Fruit fly (Drosophila melanogaster) whole organism, embryonic: ENCODE measurements around the gene Hat1.

Experiments
- Asciz ChIP-seq: fragments of 200-800 bp; sonication (Bioruptor generic); optimal IDR thresholded peaks from 2 replicates; lab custom pipeline; 2017; ENCODE audit warnings: missing biosample characterization, mild to moderate bottlenecking, missing genetic modification characterization, missing genetic modification reagents
- Atf6 ChIP-seq: fragments of 200-800 bp; sonication (Bioruptor generic); IDR thresholded peaks from 2 replicates; pipeline ENCODE4 v1.3.6; 2022; ENCODE audit warnings: missing biosample characterization, missing genetic modification characterization
- CG10565 ChIP-seq: fragments of 200-800 bp; sonication (Bioruptor generic); optimal IDR thresholded peaks from 3 replicates; lab custom pipeline; 2016; ENCODE audit warnings: missing biosample characterization, mild to moderate bottlenecking, missing genetic modification characterization
- CG11247 ChIP-seq: fragments of 200-800 bp; sonication (Bioruptor generic); IDR thresholded peaks from 2 replicates; pipeline ENCODE4 v1.3.6; 2022; ENCODE audit warnings: missing biosample characterization, missing genetic modification characterization
- CG11398 ChIP-seq: fragments of 200-800 bp; sonication (Bioruptor generic); optimal IDR thresholded peaks from 2 replicates; lab custom pipeline; 2016; ENCODE audit warnings: missing biosample characterization, missing genetic modification characterization
- CG11456 ChIP-seq: fragments of 200-800 bp; sonication (Bioruptor generic); IDR thresholded peaks from 3 replicates; pipeline ENCODE4 v1.3.6; 2022; ENCODE audit warnings: missing biosample characterization, missing genetic modification characterization
- CG1233 ChIP-seq: fragments of 200-800 bp; sonication (Bioruptor generic); optimal IDR thresholded peaks from 4 replicates; lab custom pipeline; 2018; ENCODE audit warnings: missing biosample characterization, mild to moderate bottlenecking, missing genetic modification characterization
- CG13424 ChIP-seq: fragments of 200-800 bp; sonication (Bioruptor generic); optimal IDR thresholded peaks from 2 replicates; lab custom pipeline; 2019; ENCODE audit warnings: missing biosample characterization, mild to moderate bottlenecking, missing genetic modification characterization, moderate library complexity
- CG15011 ChIP-seq: fragments of 200-800 bp; sonication (Bioruptor generic); optimal IDR thresholded peaks from 3 replicates; lab custom pipeline; 2018; ENCODE audit warnings: missing biosample characterization, mild to moderate bottlenecking, missing genetic modification characterization
- CG15269 ChIP-seq: fragments of 200-800 bp; sonication (Bioruptor generic); optimal IDR thresholded peaks from 2 replicates; lab custom pipeline; 2018; ENCODE audit warnings: missing biosample characterization, mild to moderate bottlenecking, missing genetic modification characterization, moderate library complexity
- CG15479 ChIP-seq: fragments of 200-800 bp; sonication (Bioruptor generic); optimal IDR thresholded peaks from 3 replicates; lab custom pipeline; 2019; ENCODE audit warnings: missing biosample characterization, mild to moderate bottlenecking, missing genetic modification characterization, moderate library complexity
- CG15696 ChIP-seq: fragments of 200-800 bp; sonication (Bioruptor generic); optimal IDR thresholded peaks from 2 replicates; lab custom pipeline; 2019; ENCODE audit warnings: missing biosample characterization, mild to moderate bottlenecking, missing genetic modification characterization, moderate library complexity
- CG17361 ChIP-seq: fragments of 200-800 bp; sonication (Bioruptor generic); IDR thresholded peaks from 3 replicates; pipeline ENCODE4 v1.3.6; 2022; ENCODE audit warnings: missing biosample characterization, missing genetic modification characterization
- CG2116 ChIP-seq: fragments of 200-800 bp; sonication (Bioruptor generic); optimal IDR thresholded peaks from 3 replicates; lab custom pipeline; 2018; ENCODE audit warnings: missing biosample characterization, mild to moderate bottlenecking, missing genetic modification characterization
- CG31388 ChIP-seq: fragments of 200-800 bp; sonication (Bioruptor generic); optimal IDR thresholded peaks from 2 replicates; lab custom pipeline; 2016; ENCODE audit warnings: missing biosample characterization, missing genetic modification characterization
- CG7357 ChIP-seq: fragments of 200-800 bp; sonication (Bioruptor generic); IDR thresholded peaks from 3 replicates; pipeline ENCODE4 v1.3.6; 2022; ENCODE audit warnings: missing biosample characterization, missing genetic modification characterization
- CG7928 ChIP-seq: fragments of 200-800 bp; sonication (Bioruptor generic); optimal IDR thresholded peaks from 2 replicates; lab custom pipeline; 2017; ENCODE audit warnings: missing biosample characterization, mild to moderate bottlenecking, missing genetic modification characterization
- CG9797 ChIP-seq: fragments of 200-800 bp; sonication (Bioruptor generic); optimal IDR thresholded peaks from 3 replicates; lab custom pipeline; 2018; ENCODE audit warnings: missing biosample characterization, mild to moderate bottlenecking, missing genetic modification characterization
- Dp ChIP-seq: fragments of 200-800 bp; sonication (Bioruptor generic); optimal IDR thresholded peaks from 2 replicates; lab custom pipeline; 2018; ENCODE audit warnings: missing biosample characterization, mild to moderate bottlenecking, missing genetic modification characterization, moderate library complexity
- Fer1 ChIP-seq: fragments of 200-800 bp; sonication (Bioruptor generic); optimal IDR thresholded peaks from 2 replicates; lab custom pipeline; 2017; ENCODE audit warnings: missing biosample characterization, mild to moderate bottlenecking, missing genetic modification characterization
- Fer2 ChIP-seq: fragments of 200-800 bp; sonication (Bioruptor generic); optimal IDR thresholded peaks from 2 replicates; lab custom pipeline; 2018; ENCODE audit warnings: missing biosample characterization, mild to moderate bottlenecking, missing genetic modification characterization, moderate library complexity
- Gsc ChIP-seq: fragments of 200-800 bp; sonication (Bioruptor generic); IDR thresholded peaks from 2 replicates; pipeline ENCODE4 v1.3.6; 2022; ENCODE audit warnings: missing biosample characterization, missing genetic modification characterization
- H15 ChIP-seq: fragments of 200-800 bp; sonication (Bioruptor generic); IDR thresholded peaks from 3 replicates; pipeline ENCODE4 v1.3.6; 2022; ENCODE audit warnings: missing biosample characterization, missing genetic modification characterization
- HmgD ChIP-seq: fragments of 200-800 bp; sonication (Bioruptor generic); optimal IDR thresholded peaks from 3 replicates; lab custom pipeline; 2016; ENCODE audit warnings: missing biosample characterization, missing genetic modification characterization
- HmgZ ChIP-seq: fragments of 200-800 bp; sonication (Bioruptor generic); optimal IDR thresholded peaks from 2 replicates; lab custom pipeline; 2018; ENCODE audit warnings: missing biosample characterization, mild to moderate bottlenecking, missing genetic modification characterization
- Hr39 ChIP-seq: fragments of >200 bp; optimal IDR thresholded peaks from 2 replicates; lab custom pipeline; 2017
- Mrtf ChIP-seq: fragments of 200-800 bp; sonication (Bioruptor generic); IDR thresholded peaks from 3 replicates; pipeline ENCODE4 v1.3.6; 2022; ENCODE audit warnings: missing biosample characterization, missing genetic modification characterization
- Opbp ChIP-seq: fragments of 200-800 bp; sonication (Bioruptor generic); IDR thresholded peaks from 3 replicates; pipeline ENCODE4 v1.3.6; 2022; ENCODE audit warnings: missing biosample characterization, missing genetic modification characterization; ENCODE audit not compliant: partially characterized antibody
- TFAM ChIP-seq: fragments of 200-800 bp; sonication (Bioruptor generic); optimal IDR thresholded peaks from 2 replicates; lab custom pipeline; 2017; ENCODE audit warnings: missing biosample characterization, missing genetic modification characterization, inconsistent platforms
- Vsx1 ChIP-seq: fragments of 200-800 bp; sonication (Bioruptor generic); optimal IDR thresholded peaks from 2 replicates; lab custom pipeline; 2017; ENCODE audit warnings: missing biosample characterization, mild to moderate bottlenecking, missing genetic modification characterization, missing genetic modification reagents
- aop ChIP-seq: fragments of 200-800 bp; sonication (Bioruptor generic); IDR thresholded peaks from 2 replicates; pipeline ENCODE4 v1.3.6; 2022; ENCODE audit warnings: missing biosample characterization, missing genetic modification characterization
- bbx ChIP-seq: fragments of 200-800 bp; sonication (Bioruptor generic); IDR thresholded peaks from 2 replicates; pipeline ENCODE4 v1.3.6; 2022; ENCODE audit warnings: missing biosample characterization, missing genetic modification characterization; ENCODE audit not compliant: partially characterized antibody
- cg ChIP-seq: fragments of 200-800 bp; sonication (Bioruptor generic); optimal IDR thresholded peaks from 3 replicates; lab custom pipeline; 2019; ENCODE audit warnings: missing biosample characterization, mild to moderate bottlenecking, missing genetic modification characterization, moderate library complexity
- crc ChIP-seq: fragments of 200-800 bp; sonication (Bioruptor generic); optimal IDR thresholded peaks from 2 replicates; lab custom pipeline; 2016; ENCODE audit warnings: missing biosample characterization, missing genetic modification characterization
- dan ChIP-seq: fragments of 200-800 bp; sonication (Bioruptor generic); IDR thresholded peaks from 2 replicates; pipeline ENCODE4 v1.3.6; 2022; ENCODE audit warnings: missing biosample characterization, missing genetic modification characterization
- esg ChIP-seq: fragments of 200-800 bp; sonication (Bioruptor generic); conservative IDR thresholded peaks from 2 replicates; pipeline ENCODE4 v1.3.6; 2022; ENCODE audit warnings: missing biosample characterization, missing genetic modification characterization
- eyg ChIP-seq: fragments of 200-800 bp; sonication (Bioruptor generic); optimal IDR thresholded peaks from 3 replicates; lab custom pipeline; 2016; ENCODE audit warnings: missing biosample characterization, missing genetic modification characterization
- fd64A ChIP-seq: fragments of 200-800 bp; sonication (Bioruptor generic); optimal IDR thresholded peaks from 3 replicates; lab custom pipeline; 2018; ENCODE audit warnings: missing biosample characterization, mild to moderate bottlenecking, missing genetic modification characterization
- fd96Cb ChIP-seq: fragments of 200-800 bp; sonication (Bioruptor generic); optimal IDR thresholded peaks from 2 replicates; lab custom pipeline; 2018; ENCODE audit warnings: missing biosample characterization, mild to moderate bottlenecking, missing genetic modification characterization, moderate library complexity
- gem ChIP-seq: fragments of 200-800 bp; sonication (Bioruptor generic); optimal IDR thresholded peaks from 2 replicates; lab custom pipeline; 2019; ENCODE audit warnings: missing biosample characterization, mild to moderate bottlenecking, missing genetic modification characterization, moderate library complexity
- gro ChIP-seq: fragments of 200-800 bp; sonication (Bioruptor generic); optimal IDR thresholded peaks from 2 replicates; lab custom pipeline; 2016; ENCODE audit warnings: missing biosample characterization, missing genetic modification characterization
- insv ChIP-seq, 2 experiments: fragments of 200-800 bp; sonication (Bioruptor generic); optimal IDR thresholded peaks; 3 replicates each; lab custom pipeline; 2016 to 2018; ENCODE audit warnings: missing biosample characterization in 2 of 2, missing genetic modification characterization in 2 of 2
- nom ChIP-seq: fragments of 200-800 bp; sonication (Bioruptor generic); optimal IDR thresholded peaks from 2 replicates; lab custom pipeline; 2017; ENCODE audit warnings: missing biosample characterization, missing genetic modification characterization, mild to moderate bottlenecking, moderate library complexity, missing genetic modification reagents
- otp ChIP-seq: fragments of 200-800 bp; sonication (Bioruptor generic); IDR thresholded peaks from 3 replicates; pipeline ENCODE4, ENCODE4 v1.3.6; 2022; ENCODE audit warnings: missing biosample characterization, missing genetic modification characterization
- pan ChIP-seq, 4 experiments: fragments of >200 bp in 3 of 4; fragments of 200-800 bp in 1 of 4; sonication (Bioruptor generic) in 1 of 4; optimal IDR thresholded peaks in 3 of 4; IDR thresholded peaks in 1 of 4; 2 replicates each; pipeline versions ENCODE4 v1.3.6 to Lab custom; 2017 to 2022; ENCODE audit warnings: missing biosample characterization in 2 of 4, missing genetic modification characterization in 2 of 4, mixed read lengths in 1 of 4
- pb ChIP-seq: fragments of 200-800 bp; sonication (Bioruptor generic); optimal IDR thresholded peaks from 3 replicates; lab custom pipeline; 2016; ENCODE audit warnings: missing biosample characterization, missing genetic modification characterization
- phol ChIP-seq: fragments of 200-800 bp; sonication (Bioruptor generic); optimal IDR thresholded peaks from 3 replicates; lab custom pipeline; 2018; ENCODE audit warnings: missing biosample characterization, mild to moderate bottlenecking, missing genetic modification characterization, moderate library complexity
- prd ChIP-seq, 3 experiments: fragments of >200 bp in 2 of 3; fragments of 200-800 bp in 1 of 3; sonication (Bioruptor generic) in 1 of 3; optimal IDR thresholded peaks in 2 of 3; IDR thresholded peaks in 1 of 3; 2 replicates in 2 of 3; 3 replicates in 1 of 3; pipeline versions ENCODE4 v1.3.6 to Lab custom; 2017 to 2022; ENCODE audit warnings: missing biosample characterization in 1 of 3, missing genetic modification characterization in 1 of 3
- z ChIP-seq: fragments of 200-800 bp; sonication (Bioruptor generic); IDR thresholded peaks from 3 replicates; pipeline ENCODE4 v1.3.6; 2022; ENCODE audit warnings: missing biosample characterization, missing genetic modification characterization

Hat1 gene

DNA sequence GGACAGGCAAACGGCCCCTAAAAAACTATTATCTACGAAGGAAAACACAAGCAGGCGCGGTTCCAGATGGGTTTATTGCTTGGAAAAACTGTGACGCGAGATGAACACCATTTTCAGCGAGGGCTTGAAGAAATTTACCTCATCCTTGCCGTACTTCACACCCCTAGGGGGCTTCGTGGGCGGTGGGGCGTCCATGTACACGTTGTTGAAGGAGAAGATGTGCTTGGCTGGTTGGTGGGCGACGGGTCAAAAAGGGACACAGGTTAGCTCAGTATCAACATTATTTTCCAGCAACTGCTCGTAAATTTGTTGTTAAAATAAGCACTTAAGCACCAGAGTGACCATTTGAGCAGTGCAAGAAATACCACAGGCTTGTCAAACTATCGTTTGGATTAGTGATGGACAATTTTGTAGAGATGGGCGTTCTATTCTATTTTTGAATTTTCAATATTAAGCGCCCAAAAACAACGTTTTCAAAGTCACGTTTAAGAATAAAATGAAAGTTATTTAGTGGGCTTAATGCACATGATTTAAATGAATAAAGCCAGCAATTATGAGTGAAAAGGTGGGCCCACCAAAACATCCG, 30.5 kb downstream of the Hat1 start, which contains the start of gene Sec8 (continued):
- TF ChIP-seq CG10565 (GFP tag; lab: Kevin White, UChicago) = no peak
- no peak for TF ChIP-seq Fer2 (tag; lab: Kevin White, UChicago)
- TF ChIP-seq Opbp (GFP tag; lab: Robert Waterston, UW) = peak; percentile 90
- TF ChIP-seq z (GFP tag; lab: Robert Waterston, UW) = no peak
- TF ChIP-seq CG9797 (GFP tag; lab: Kevin White, UChicago) = peak; percentile 69
- no peak for TF ChIP-seq CG11398 (GFP tag; lab: Kevin White, UChicago)
- TF ChIP-seq CG15011 (GFP tag; lab: Kevin White, UChicago) = no peak
- TF ChIP-seq CG15479 (GFP tag; lab: Kevin White, UChicago) = no peak
- TF ChIP-seq crc = peak; percentile 13
- TF ChIP-seq CG7357 (GFP tag; lab: Robert Waterston, UW) = no peak
- TF ChIP-seq CG17361 (GFP tag; lab: Robert Waterston, UW) = no peak
- no peak for TF ChIP-seq eyg (GFP tag; lab: Kevin White, UChicago)
- TF ChIP-seq phol = peak; percentile 53
- TF ChIP-seq bbx (GFP tag; lab: Robert Waterston, UW) = peak; percentile 88
- no peak for TF ChIP-seq pb (GFP tag; lab: Kevin White, UChicago)
- TF ChIP-seq CG7928 (GFP tag; lab: Kevin White, UChicago) = no peak
- TF ChIP-seq Mrtf (GFP tag; lab: Robert Waterston, UW) = 0 out of 3 replicates have a peak, but pooled peaks have one; percentile 6
- peak; percentile 44 for TF ChIP-seq HmgD (GFP tag; lab: Kevin White, UChicago)
- TF ChIP-seq esg (GFP tag; lab: Robert Waterston, UW) = no peak
- TF ChIP-seq gro (GFP tag; lab: Kevin White, UChicago) = no peak
- TF ChIP-seq CG15269 (tag; lab: Kevin White, UChicago) = no peak
- TF ChIP-seq Gsc = no peak
- no peak for TF ChIP-seq Hr39
- TF ChIP-seq pan (optimal IDR thresholded peaks at IDR 0.05; lab: Kevin White, UChicago) = no peak
- TF ChIP-seq pan (GFP tag; optimal IDR thresholded peaks at IDR 0.05 in 1 of 2, IDR thresholded peaks at IDR 0.05 in 1 of 2) = peak in 1 of 2 experiments; percentile 20
- no peak for TF ChIP-seq H15 (GFP tag; lab: Robert Waterston, UW)
- no peak for TF ChIP-seq Asciz
- TF ChIP-seq Fer1 = no peak
- no peak for TF ChIP-seq fd96Cb
- TF ChIP-seq CG15696 (tag; lab: Kevin White, UChicago) = peak; percentile 38
- TF ChIP-seq dan (GFP tag; lab: Robert Waterston, UW) = no peak
- peak; percentile 87 for TF ChIP-seq Dp
- no peak for TF ChIP-seq Vsx1
- TF ChIP-seq nom (GFP tag; lab: Kevin White, UChicago) = peak; percentile 15
- TF ChIP-seq CG31388 (GFP tag; lab: Kevin White, UChicago) = no peak
- peak; percentile 4 for TF ChIP-seq CG1233 (GFP tag; lab: Kevin White, UChicago)
- no peak for TF ChIP-seq Atf6 (GFP tag; lab: Robert Waterston, UW)
- TF ChIP-seq cg = no peak
- TF ChIP-seq HmgZ (tag; lab: Kevin White, UChicago) = peak; percentile 59
- TF ChIP-seq fd64A = no peak
- TF ChIP-seq CG2116 (GFP tag; lab: Kevin White, UChicago) = peak; percentile 52
- TF ChIP-seq CG11456 = peak; percentile 56; the same call in 1 of the 3 replicates
- TF ChIP-seq insv (GFP tag; optimal IDR thresholded peaks at IDR 0.05; lab: Kevin White, UChicago) = no peak
- TF ChIP-seq gem (tag; lab: Kevin White, UChicago) = no peak
- TF ChIP-seq prd (optimal IDR thresholded peaks at IDR 0.05; lab: Kevin White, UChicago) = no peak
- TF ChIP-seq prd (GFP tag; IDR thresholded peaks at IDR 0.05; lab: Robert Waterston, UW) = peak; percentile 54; the same call in 2 of the 3 replicates
- TF ChIP-seq CG13424 = peak; percentile 21
- 0 out of 2 replicates have a peak, but pooled peaks have one; percentile 17 for TF ChIP-seq CG11247 (GFP tag; lab: Robert Waterston, UW)
- TF ChIP-seq TFAM (GFP tag; lab: Kevin White, UChicago) = no peak
- no peak for TF ChIP-seq aop (GFP tag; lab: Robert Waterston, UW)
- TF ChIP-seq otp (GFP tag; lab: Robert Waterston, UW) = no peak
